Fruit fly (Drosophila melanogaster) whole organism, embryonic: ENCODE results near the gene rho-5.

Experiments
- CG10147 ChIP-seq: fragments of 200-800 bp; sonication (Bioruptor generic); optimal IDR thresholded peaks from 2 replicates; lab custom pipeline; 2019; ENCODE audit warnings: missing biosample characterization, mild to moderate bottlenecking, missing genetic modification characterization, moderate library complexity
- CG10209 ChIP-seq: fragments of 200-800 bp; sonication (Bioruptor generic); optimal IDR thresholded peaks from 3 replicates; lab custom pipeline; 2017; ENCODE audit warnings: missing biosample characterization, mild to moderate bottlenecking, missing genetic modification characterization, missing genetic modification reagents
- CG10366 ChIP-seq: fragments of 200-800 bp; sonication (Bioruptor generic); IDR thresholded peaks from 2 replicates; pipeline ENCODE4 v1.3.6; 2022; ENCODE audit warnings: missing biosample characterization, missing genetic modification characterization
- CG10431 ChIP-seq: fragments of 200-800 bp; sonication (Bioruptor generic); optimal IDR thresholded peaks from 3 replicates; lab custom pipeline; 2018; ENCODE audit warnings: missing biosample characterization, mild to moderate bottlenecking, missing genetic modification characterization
- CG10543 ChIP-seq: fragments of 200-800 bp; sonication (Bioruptor generic); optimal IDR thresholded peaks from 3 replicates; lab custom pipeline; 2017; ENCODE audit warnings: missing biosample characterization, mild to moderate bottlenecking, missing genetic modification characterization, moderate library complexity
- CG11696 ChIP-seq: fragments of 200-800 bp; sonication (Bioruptor generic); IDR thresholded peaks from 2 replicates; pipeline ENCODE4 v1.3.6; 2022; ENCODE audit warnings: missing biosample characterization, missing genetic modification characterization
- CG14441 ChIP-seq: fragments of 200-800 bp; sonication (Bioruptor generic); IDR thresholded peaks from 2 replicates; pipeline ENCODE4 v1.3.6; 2022; ENCODE audit warnings: missing biosample characterization, missing genetic modification characterization
- CG14860 ChIP-seq: fragments of 200-800 bp; sonication (Bioruptor generic); IDR thresholded peaks from 3 replicates; pipeline ENCODE4 v1.3.6; 2022; ENCODE audit warnings: missing biosample characterization, missing genetic modification characterization; ENCODE audit not compliant: partially characterized antibody
- CG17328 ChIP-seq: fragments of 200-800 bp; sonication (Bioruptor generic); IDR thresholded peaks from 2 replicates; pipeline ENCODE4 v1.3.6; 2022; ENCODE audit warnings: missing biosample characterization, missing genetic modification characterization
- CG2120 ChIP-seq: fragments of 200-800 bp; sonication (Bioruptor generic); optimal IDR thresholded peaks from 3 replicates; lab custom pipeline; 2016; ENCODE audit warnings: missing biosample characterization, missing genetic modification characterization
- CG3163 ChIP-seq: fragments of 200-800 bp; sonication (Bioruptor generic); optimal IDR thresholded peaks from 3 replicates; lab custom pipeline; 2016; ENCODE audit warnings: missing biosample characterization, missing genetic modification characterization
- CG3726 ChIP-seq: fragments of 200-800 bp; sonication (Bioruptor generic); IDR thresholded peaks from 3 replicates; pipeline ENCODE4, ENCODE4 v1.3.6; 2022; ENCODE audit warnings: missing biosample characterization, missing genetic modification characterization
- CG4328 ChIP-seq: fragments of 200-800 bp; sonication (Bioruptor generic); optimal IDR thresholded peaks from 3 replicates; lab custom pipeline; 2017; ENCODE audit warnings: missing biosample characterization, missing genetic modification reagents, missing genetic modification characterization
- CG4820 ChIP-seq: fragments of 200-800 bp; sonication (Bioruptor generic); optimal IDR thresholded peaks from 3 replicates; lab custom pipeline; 2016; ENCODE audit warnings: missing biosample characterization, missing genetic modification characterization
- CG6683 ChIP-seq: fragments of 200-800 bp; sonication (Bioruptor generic); optimal IDR thresholded peaks from 2 replicates; lab custom pipeline; 2017; ENCODE audit warnings: missing biosample characterization, mild to moderate bottlenecking, missing genetic modification characterization, missing genetic modification reagents
- CG7786 ChIP-seq: fragments of 200-800 bp; sonication (Bioruptor generic); optimal IDR thresholded peaks from 2 replicates; lab custom pipeline; 2016; ENCODE audit warnings: missing biosample characterization, missing genetic modification characterization
- CHES-1-like ChIP-seq: fragments of 200-800 bp; sonication (Bioruptor generic); optimal IDR thresholded peaks from 2 replicates; lab custom pipeline; 2016; ENCODE audit warnings: missing biosample characterization, missing genetic modification characterization
- D19B ChIP-seq: fragments of 200-800 bp; sonication (Bioruptor generic); optimal IDR thresholded peaks from 2 replicates; lab custom pipeline; 2017; ENCODE audit warnings: missing biosample characterization, mild to moderate bottlenecking, missing genetic modification characterization
- Dek ChIP-seq: fragments of 200-800 bp; sonication (Bioruptor generic); optimal IDR thresholded peaks from 3 replicates; lab custom pipeline; 2019; ENCODE audit warnings: missing biosample characterization, mild to moderate bottlenecking, missing genetic modification characterization, moderate library complexity
- Doc2 ChIP-seq: fragments of 200-800 bp; sonication (Bioruptor generic); IDR thresholded peaks from 2 replicates; pipeline ENCODE4 v1.3.6; 2022; ENCODE audit warnings: missing biosample characterization, missing genetic modification characterization
- HLHmδ ChIP-seq: fragments of 200-800 bp; sonication (Bioruptor generic); optimal IDR thresholded peaks from 2 replicates; lab custom pipeline; 2018; ENCODE audit warnings: missing biosample characterization, mild to moderate bottlenecking, missing genetic modification characterization, moderate library complexity
- Lpt ChIP-seq: fragments of >200 bp; optimal IDR thresholded peaks from 2 replicates; lab custom pipeline; 2018; ENCODE audit warnings: missing biosample characterization, missing genetic modification characterization
- MESR4 ChIP-seq: fragments of 200-800 bp; sonication (Bioruptor generic); optimal IDR thresholded peaks from 2 replicates; lab custom pipeline; 2018; ENCODE audit warnings: missing biosample characterization, mild to moderate bottlenecking, missing genetic modification characterization, moderate library complexity
- NFAT ChIP-seq: fragments of 200-800 bp; sonication (Bioruptor generic); IDR thresholded peaks from 2 replicates; pipeline ENCODE4 v1.3.6; 2022; ENCODE audit warnings: missing biosample characterization, missing genetic modification characterization
- NK7.1 ChIP-seq: fragments of 200-800 bp; sonication (Bioruptor generic); optimal IDR thresholded peaks from 3 replicates; lab custom pipeline; 2016; ENCODE audit warnings: missing biosample characterization, missing genetic modification characterization
- Nf-YC ChIP-seq: fragments of 200-800 bp; optimal IDR thresholded peaks from 3 replicates; lab custom pipeline; 2019; ENCODE audit warnings: missing biosample characterization, mild to moderate bottlenecking, missing genetic modification characterization, moderate library complexity
- Oli ChIP-seq: fragments of 200-800 bp; sonication (Bioruptor generic); optimal IDR thresholded peaks from 2 replicates; lab custom pipeline; 2018; ENCODE audit warnings: missing biosample characterization, mild to moderate bottlenecking, missing genetic modification characterization, moderate library complexity
- Ptx1 ChIP-seq: fragments of 200-800 bp; sonication (Bioruptor generic); IDR thresholded peaks from 2 replicates; pipeline ENCODE4 v1.3.6; 2022; ENCODE audit warnings: missing biosample characterization, missing genetic modification characterization
- Sin3A ChIP-seq: fragments of >200 bp; optimal IDR thresholded peaks from 2 replicates; lab custom pipeline; 2018
- Sry-δ ChIP-seq: fragments of 200-800 bp; sonication (Bioruptor generic); optimal IDR thresholded peaks from 2 replicates; lab custom pipeline; 2016; ENCODE audit warnings: missing biosample characterization, missing genetic modification characterization
- Taf1 ChIP-seq: fragments of 200-800 bp; sonication (Bioruptor generic); IDR thresholded peaks from 2 replicates; pipeline ENCODE4 v1.3.6; 2022; ENCODE audit warnings: missing biosample characterization, missing genetic modification characterization
- btn ChIP-seq: fragments of 200-800 bp; sonication (Bioruptor generic); optimal IDR thresholded peaks from 2 replicates; lab custom pipeline; 2016; ENCODE audit warnings: missing biosample characterization, missing genetic modification characterization
- chn ChIP-seq: fragments of 200-800 bp; sonication (Bioruptor generic); optimal IDR thresholded peaks from 2 replicates; lab custom pipeline; 2016; ENCODE audit warnings: missing biosample characterization, missing genetic modification characterization
- ci ChIP-seq: fragments of 200-800 bp; sonication (Bioruptor generic); IDR thresholded peaks from 3 replicates; pipeline ENCODE4 v1.3.6; 2022; ENCODE audit warnings: missing biosample characterization, missing genetic modification characterization
- crol ChIP-seq: fragments of 200-800 bp; sonication (Bioruptor generic); IDR thresholded peaks from 2 replicates; pipeline ENCODE4 v1.3.6; 2022; ENCODE audit warnings: missing biosample characterization, missing genetic modification characterization
- dpn ChIP-seq, 2 experiments: fragments of 200-800 bp; sonication (Bioruptor generic); optimal IDR thresholded peaks; 3 replicates each; lab custom pipeline; 2016; ENCODE audit warnings: missing biosample characterization in 2 of 2, missing genetic modification characterization in 2 of 2
- ems ChIP-seq: fragments of 200-800 bp; sonication (Bioruptor generic); optimal IDR thresholded peaks from 3 replicates; lab custom pipeline; 2016; ENCODE audit warnings: missing biosample characterization, missing genetic modification characterization
- ewg ChIP-seq: fragments of 200-800 bp; sonication (Bioruptor generic); optimal IDR thresholded peaks from 3 replicates; lab custom pipeline; 2017; ENCODE audit warnings: mild to moderate bottlenecking, missing biosample characterization, missing genetic modification reagents, missing genetic modification characterization
- gro ChIP-seq: fragments of 200-800 bp; sonication (Bioruptor generic); optimal IDR thresholded peaks from 2 replicates; lab custom pipeline; 2016; ENCODE audit warnings: missing biosample characterization, missing genetic modification characterization
- gsb ChIP-seq: fragments of 200-800 bp; sonication (Bioruptor generic); IDR thresholded peaks from 2 replicates; pipeline ENCODE4 v1.3.6; 2022; ENCODE audit warnings: missing biosample characterization, missing genetic modification characterization
- her ChIP-seq: fragments of 200-800 bp; sonication (Bioruptor generic); optimal IDR thresholded peaks from 2 replicates; lab custom pipeline; 2016; ENCODE audit warnings: missing biosample characterization, missing genetic modification characterization
- mam ChIP-seq: fragments of 200-800 bp; sonication (Bioruptor generic); optimal IDR thresholded peaks from 3 replicates; lab custom pipeline; 2016; ENCODE audit warnings: missing biosample characterization, missing genetic modification characterization
- pzg ChIP-seq: fragments of 200-800 bp; sonication (Bioruptor generic); optimal IDR thresholded peaks from 3 replicates; lab custom pipeline; 2018; ENCODE audit warnings: missing biosample characterization, mild to moderate bottlenecking, missing genetic modification characterization, moderate library complexity
- row ChIP-seq: fragments of 200-800 bp; sonication (Bioruptor generic); IDR thresholded peaks from 3 replicates; pipeline ENCODE4 v1.3.6; 2022; ENCODE audit warnings: missing biosample characterization, missing genetic modification characterization
- sc ChIP-seq, 3 experiments: fragments of >200 bp in 2 of 3; fragments of 200-800 bp in 1 of 3; sonication (Bioruptor generic) in 1 of 3; optimal IDR thresholded peaks; 2 replicates in 2 of 3; 3 replicates in 1 of 3; lab custom pipeline; 2017; ENCODE audit warnings: mild to moderate bottlenecking in 1 of 3, missing biosample characterization in 1 of 3, missing genetic modification characterization in 1 of 3, missing genetic modification reagents in 1 of 3
- scrt ChIP-seq: fragments of 200-800 bp; sonication (Bioruptor generic); optimal IDR thresholded peaks from 2 replicates; lab custom pipeline; 2018; ENCODE audit warnings: missing biosample characterization, mild to moderate bottlenecking, missing genetic modification characterization, moderate library complexity
- sens ChIP-seq: fragments of 200-800 bp; sonication (Bioruptor generic); peaks from one replicate; lab custom pipeline; 2016; ENCODE audit warnings: missing biosample characterization, missing genetic modification characterization
- slbo ChIP-seq: fragments of 200-800 bp; sonication (Bioruptor generic); IDR thresholded peaks from 2 replicates; pipeline ENCODE4 v1.3.6; 2022; ENCODE audit warnings: missing biosample characterization, missing genetic modification characterization
- ssp ChIP-seq: fragments of 200-800 bp; sonication (Bioruptor generic); IDR thresholded peaks from 2 replicates; pipeline ENCODE4 v1.3.6; 2022; ENCODE audit warnings: missing biosample characterization, missing genetic modification characterization
- zen ChIP-seq: fragments of 200-800 bp; sonication (Bioruptor generic); optimal IDR thresholded peaks from 3 replicates; lab custom pipeline; 2018; ENCODE audit warnings: missing biosample characterization, mild to moderate bottlenecking, missing genetic modification characterization, moderate library complexity
- zf30C ChIP-seq: fragments of 200-800 bp; sonication (Bioruptor generic); optimal IDR thresholded peaks from 3 replicates; lab custom pipeline; 2018; ENCODE audit warnings: missing biosample characterization, mild to moderate bottlenecking, missing genetic modification characterization

rho-5 gene

dm6 chr2L:10373605-10374269, at the start of gene rho-5:
rho-5 (minus strand) TSS chr2L:10373900.
- TF ChIP-seq CG7786 (GFP tag; lab: Kevin White, UChicago) (no peak), CG4820 (no peak), CG10209 (GFP tag; lab: Kevin White, UChicago) (no peak), D19B (GFP tag; lab: Kevin White, UChicago) (peak; percentile 65), Ptx1 (no peak), mam (GFP tag; lab: Kevin White, UChicago) (peak; percentile 5), CG10431 (GFP tag; lab: Kevin White, UChicago) (no peak), gsb (GFP tag; lab: Robert Waterston, UW) (no peak), CG6683 (GFP tag; lab: Kevin White, UChicago) (no peak), slbo (GFP tag; lab: Robert Waterston, UW) (peak; percentile 34; the same call in 1 of the 2 replicates), dpn (GFP tag; optimal IDR thresholded peaks at IDR 0.05; lab: Kevin White, UChicago) (no peak), Taf1 (GFP tag; lab: Robert Waterston, UW) (no peak), sens (GFP tag; lab: Kevin White, UChicago) (peak; percentile 53), CG14441 (GFP tag; lab: Robert Waterston, UW) (no peak), chn (GFP tag; lab: Kevin White, UChicago) (no peak), CG10543 (no peak), Doc2 (GFP tag; lab: Robert Waterston, UW) (no peak), pzg (peak; percentile 6), scrt (no peak), Dek (tag; lab: Kevin White, UChicago) (no peak), sc (optimal IDR thresholded peaks at IDR 0.05; lab: Kevin White, UChicago) (no peak), sc (GFP tag; optimal IDR thresholded peaks at IDR 0.05; lab: Kevin White, UChicago) (no peak), Lpt (no peak), zf30C (GFP tag; lab: Kevin White, UChicago) (no peak), NK7.1 (no peak), row (GFP tag; lab: Robert Waterston, UW) (peak; percentile 60), Oli (tag; lab: Kevin White, UChicago) (no peak), CG3163 (GFP tag; lab: Kevin White, UChicago) (no peak), gro (GFP tag; lab: Kevin White, UChicago) (peak; percentile 6), CG3726 (no peak), CG10366 (GFP tag; lab: Robert Waterston, UW) (no peak), NFAT (GFP tag; lab: Robert Waterston, UW) (no peak), Sin3A (lab: Kevin White, UChicago) (no peak), ems (GFP tag; lab: Kevin White, UChicago) (no peak), CG10147 (GFP tag; lab: Kevin White, UChicago) (no peak), ci (GFP tag; lab: Robert Waterston, UW) (no peak), Nf-YC (tag; lab: Kevin White, UChicago) (no peak), CG14860 (no peak), CG2120 (GFP tag; lab: Kevin White, UChicago) (peak; percentile 50), btn (GFP tag; lab: Kevin White, UChicago) (no peak), ewg (GFP tag; lab: Kevin White, UChicago) (peak; percentile 97), CG11696 (GFP tag; lab: Robert Waterston, UW) (no peak), CG4328 (no peak), zen (no peak), crol (GFP tag; lab: Robert Waterston, UW) (no peak), ssp (GFP tag; lab: Robert Waterston, UW) (no peak), her (GFP tag; lab: Kevin White, UChicago) (no peak), CG17328 (GFP tag; lab: Robert Waterston, UW) (0 out of 2 replicates have a peak, but pooled peaks have one; percentile 28), HLHmδ (GFP tag; lab: Kevin White, UChicago) (no peak), Sry-δ (GFP tag; lab: Kevin White, UChicago) (peak; percentile 40), MESR4 (peak; percentile 7), CHES-1-like (GFP tag; lab: Kevin White, UChicago) (no peak)
